Fruit fly (Drosophila melanogaster): Measurements from ENCODE around the gene Epg5.

Gene Epg5

DNA sequence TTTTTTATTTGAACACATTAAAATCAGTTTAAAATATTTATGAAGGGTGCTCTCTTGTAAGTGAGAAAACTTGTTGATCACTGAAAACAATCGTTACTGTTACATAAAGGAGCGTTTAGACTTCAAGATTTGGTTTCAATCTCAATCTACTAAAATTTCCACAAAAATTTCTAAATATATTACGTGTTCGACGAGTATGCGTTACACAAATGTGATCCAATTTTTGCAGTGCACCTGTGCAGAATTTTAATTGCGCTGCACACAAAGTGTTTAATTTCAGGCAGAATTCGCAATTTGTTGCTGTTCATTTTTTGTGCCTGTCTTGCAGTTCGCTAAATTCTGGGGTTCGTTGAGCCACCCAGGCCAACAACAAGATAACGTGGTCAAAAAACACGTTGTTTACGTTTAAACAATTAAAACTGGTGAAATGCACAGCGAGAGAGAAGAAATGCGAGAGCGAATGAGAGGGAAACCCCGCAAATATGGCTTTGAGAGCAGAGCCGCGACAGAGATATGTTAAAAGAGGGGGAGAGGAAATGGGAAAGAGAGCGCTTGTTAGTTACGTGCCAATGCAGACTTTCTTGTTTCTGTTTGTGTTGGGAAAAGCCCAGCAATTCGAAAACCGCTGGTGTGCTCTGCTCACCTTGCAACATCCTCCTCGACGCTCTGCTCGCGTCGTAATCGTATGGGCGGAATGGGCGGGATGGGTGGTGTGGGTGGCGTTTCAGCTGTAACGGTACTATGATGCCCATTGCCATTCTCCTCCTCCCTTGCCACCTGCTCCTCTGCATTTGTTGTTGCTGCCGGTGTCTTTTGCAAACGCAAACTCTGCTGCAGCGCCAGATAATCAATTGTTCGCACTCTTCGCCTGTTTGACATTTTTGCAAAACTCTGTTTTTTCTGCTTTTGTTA is 16.1 kb downstream of the Epg5 start:
- TF ChIP-seq OdsH (GFP tag; optimal IDR thresholded peaks at IDR 0.05) (peak; percentile 62), Hnf4 (GFP tag; optimal IDR thresholded peaks at IDR 0.05) (peak; percentile 62), Dif (GFP tag; optimal IDR thresholded peaks at IDR 0.05; ENCODE audit: partially characterized antibody) (peak; percentile 80), Abd-B (GFP tag; optimal IDR thresholded peaks at IDR 0.05) (no peak), foxo (GFP tag; optimal IDR thresholded peaks at IDR 0.05) (peak; percentile 26 to 71), br (GFP tag; optimal IDR thresholded peaks at IDR 0.05) (peak; percentile 81), Sp1 (GFP tag; optimal IDR thresholded peaks at IDR 0.05) (peak; percentile 51), HLH106 (tag; optimal IDR thresholded peaks at IDR 0.05) (peak; percentile 70), dsf (GFP tag; optimal IDR thresholded peaks at IDR 0.05; ENCODE audit: borderline replicate concordance) (peak; percentile 14), Myc (optimal IDR thresholded peaks at IDR 0.05) (no peak), Jra (GFP tag; optimal IDR thresholded peaks at IDR 0.05) (peak; percentile 24), sv (GFP tag; optimal IDR thresholded peaks at IDR 0.05) (no peak), jim (GFP tag; optimal IDR thresholded peaks at IDR 0.05) (no peak), dmrt93B (GFP tag; optimal IDR thresholded peaks at IDR 0.05) (peak; percentile 55), brk (GFP tag; optimal IDR thresholded peaks at IDR 0.05) (peak; percentile 11), pan (optimal IDR thresholded peaks at IDR 0.05) (no peak), usp (GFP tag; optimal IDR thresholded peaks at IDR 0.05) (no peak), tai (GFP tag; optimal IDR thresholded peaks at IDR 0.05) (no peak), dl (GFP tag; optimal IDR thresholded peaks at IDR 0.05; ENCODE audit: insufficient read depth in 1 of 2, partially characterized antibody in 2 of 2) (peak; percentile 73), h (GFP tag; optimal IDR thresholded peaks at IDR 0.05) (peak; percentile 67), Rel (GFP tag; optimal IDR thresholded peaks at IDR 0.05) (no peak), Rel (tag; optimal IDR thresholded peaks at IDR 0.05) (peak; percentile 99), lola (GFP tag; optimal IDR thresholded peaks at IDR 0.05) (no peak), Vsx2 (GFP tag; optimal IDR thresholded peaks at IDR 0.05; ENCODE audit: partially characterized antibody) (peak; percentile 52), Mio (GFP tag; optimal IDR thresholded peaks at IDR 0.05) (no peak), Hr78 (GFP tag; optimal IDR thresholded peaks at IDR 0.05) (no peak), fru (GFP tag; optimal IDR thresholded peaks at IDR 0.05) (peak; percentile 73), Hr83 (GFP tag; optimal IDR thresholded peaks at IDR 0.05; ENCODE audit: poor library complexity, severe bottlenecking) (no peak), CG32264 (GFP tag; optimal IDR thresholded peaks at IDR 0.05) (no peak), woc (GFP tag; optimal IDR thresholded peaks at IDR 0.05) (peak; percentile 47), ey (GFP tag; optimal IDR thresholded peaks at IDR 0.05) (peak; percentile 70), sage (GFP tag; optimal IDR thresholded peaks at IDR 0.05) (peak; percentile 62), Dfd (GFP tag; optimal IDR thresholded peaks at IDR 0.05) (no peak), CG9705 (GFP tag; optimal IDR thresholded peaks at IDR 0.05) (peak; percentile 16), rgr (GFP tag; optimal IDR thresholded peaks at IDR 0.05) (peak; percentile 82), N (GFP tag; optimal IDR thresholded peaks at IDR 0.05) (peak; percentile 12), GATAd (GFP tag; optimal IDR thresholded peaks at IDR 0.05) (no peak), CrebA (GFP tag; optimal IDR thresholded peaks at IDR 0.05; ENCODE audit: borderline replicate concordance) (no peak), psq (GFP tag; optimal IDR thresholded peaks at IDR 0.05) (no peak)

- TF ChIP-seq psq (GFP tag; optimal IDR thresholded peaks at IDR 0.05) (peak; percentile 16), Abd-B (GFP tag; optimal IDR thresholded peaks at IDR 0.05) (no peak), tai (GFP tag; optimal IDR thresholded peaks at IDR 0.05) (no peak), fru (GFP tag; optimal IDR thresholded peaks at IDR 0.05) (no peak), usp (GFP tag; optimal IDR thresholded peaks at IDR 0.05) (no peak), Jra (GFP tag; optimal IDR thresholded peaks at IDR 0.05) (no peak), Dif (GFP tag; optimal IDR thresholded peaks at IDR 0.05; ENCODE audit: partially characterized antibody) (no peak), ey (GFP tag; optimal IDR thresholded peaks at IDR 0.05) (peak; percentile 11), sv (GFP tag; optimal IDR thresholded peaks at IDR 0.05) (peak; percentile 52), brk (GFP tag; optimal IDR thresholded peaks at IDR 0.05) (no peak), Myc (optimal IDR thresholded peaks at IDR 0.05) (no peak), foxo (GFP tag; optimal IDR thresholded peaks at IDR 0.05) (no peak), woc (GFP tag; optimal IDR thresholded peaks at IDR 0.05) (no peak), Hr78 (GFP tag; optimal IDR thresholded peaks at IDR 0.05) (no peak), dmrt93B (GFP tag; optimal IDR thresholded peaks at IDR 0.05) (no peak), Hr83 (GFP tag; optimal IDR thresholded peaks at IDR 0.05; ENCODE audit: poor library complexity, severe bottlenecking) (peak; percentile 34)
Observed at dm6 chr3R:18741844-18742187, 16.9 kb downstream of the Epg5 start.

Data from whole organism, wandering third instar larva.